Worm (Caenorhabditis elegans): ENCODE data around the gene srd-12.

DNA sequence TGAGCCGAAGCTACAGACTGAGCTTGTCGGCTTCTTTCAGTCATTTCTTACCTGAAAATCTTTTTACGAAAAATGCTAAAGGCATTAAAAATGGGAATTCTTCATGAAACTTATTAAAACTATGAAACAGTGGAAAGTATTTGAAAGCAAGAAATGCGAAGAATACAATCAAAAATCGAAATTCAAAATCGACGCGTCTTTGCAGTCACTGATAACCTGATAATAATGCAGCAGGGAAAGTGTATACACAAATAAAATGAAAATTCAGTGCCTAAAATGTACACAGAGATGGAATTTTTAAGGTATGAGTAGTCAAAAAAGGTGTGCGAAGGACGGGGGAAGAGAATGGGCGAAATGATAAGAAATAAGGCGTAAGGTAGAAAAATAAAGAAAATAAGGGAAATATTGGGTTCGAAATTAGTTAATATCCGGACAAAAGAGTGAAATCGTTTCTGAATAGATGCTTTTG lies 15.5 kb downstream of the srd-12 start, which contains the start of gene C39H7.4:
- no peak for TF ChIP-seq ztf-23 (GFP tag; IDR thresholded peaks at IDR 0.05)
- no peak for TF ChIP-seq med-1 (GFP tag; optimal IDR thresholded peaks at IDR 0.05; ENCODE audit: insufficient read depth)
- no peak for TF ChIP-seq ztf-29 (GFP tag; IDR thresholded peaks at IDR 0.05)
- TF ChIP-seq ref-1 (GFP tag; conservative IDR thresholded peaks at IDR 0.05) = no peak

Measured in whole organism, midembryonic.